Worm (Caenorhabditis elegans) whole organism, young adult: ENCODE results near the gene Y56A3A.16.
A peak's percentile ranks its signal among the peaks of the same experiment; 100 is the strongest.

Experiments used
- C06A6.2 ChIP-seq: fragments of 200-800 bp; sonication (Bioruptor generic); conservative IDR thresholded peaks from 2 replicates; pipeline ENCODE4 v1.3.6; 2022; ENCODE audit warnings: missing genetic modification characterization, missing compliant biosample characterization
- C17E4.6 ChIP-seq: fragments of 200-800 bp; sonication (Bioruptor generic); IDR thresholded peaks from 2 replicates; pipeline ENCODE4 v1.3.6; 2022; ENCODE audit warnings: missing genetic modification reagents, missing genetic modification characterization, missing compliant biosample characterization
- F23B12.7 ChIP-seq: sonication (generic microtip); optimal IDR thresholded peaks from 2 replicates; lab custom pipeline; 2017; ENCODE audit warnings: missing genetic modification characterization, mild to moderate bottlenecking, missing compliant biosample characterization, antibody characterized with exemption, moderate library complexity; ENCODE audit not compliant: insufficient read depth
- F37B4.10 ChIP-seq: fragments of 200-800 bp; sonication (Bioruptor generic); IDR thresholded peaks from 2 replicates; pipeline ENCODE4 v1.3.6; 2022; ENCODE audit warnings: missing genetic modification characterization, missing compliant biosample characterization
- F55B11.4 ChIP-seq: sonication (generic microtip); optimal IDR thresholded peaks from 2 replicates; lab custom pipeline; 2016; ENCODE audit warnings: missing compliant biosample characterization, missing genetic modification characterization, borderline replicate concordance; ENCODE audit not compliant: insufficient read depth
- F57A8.1 ChIP-seq: fragments of 200-800 bp; sonication (Bioruptor generic); optimal IDR thresholded peaks from 2 replicates; lab custom pipeline; 2018; ENCODE audit warnings: mild to moderate bottlenecking, missing genetic modification characterization, moderate library complexity, missing compliant biosample characterization
- K11D2.4 ChIP-seq: fragments of 200-800 bp; sonication (Bioruptor generic); IDR thresholded peaks from 2 replicates; pipeline ENCODE4 v1.3.6; 2022; ENCODE audit warnings: missing genetic modification reagents, missing genetic modification characterization, missing compliant biosample characterization
- K12H6.12 ChIP-seq: fragments of 200-800 bp; sonication (Bioruptor generic); optimal IDR thresholded peaks from 2 replicates; lab custom pipeline; 2018; ENCODE audit warnings: mild to moderate bottlenecking, missing genetic modification characterization, missing compliant biosample characterization
- Y53F4B.3 ChIP-seq: fragments of 200-800 bp; sonication (Bioruptor generic); IDR thresholded peaks from 2 replicates; pipeline ENCODE4 v1.3.6; 2022; ENCODE audit warnings: missing genetic modification reagents, missing genetic modification characterization, missing compliant biosample characterization
- Y53G8AR.9 ChIP-seq: fragments of 200-800 bp; sonication (Bioruptor generic); conservative IDR thresholded peaks from 2 replicates; pipeline ENCODE4 v1.3.6; 2022; ENCODE audit warnings: missing genetic modification reagents, missing genetic modification characterization, missing compliant biosample characterization
- Y67H2A.10 ChIP-seq: fragments of 200-800 bp; sonication (Bioruptor generic); conservative IDR thresholded peaks from 2 replicates; pipeline ENCODE4 v1.3.6; 2022; ENCODE audit warnings: missing genetic modification reagents, missing genetic modification characterization, missing compliant biosample characterization
- ZK185.1 ChIP-seq: sonication (generic microtip); optimal IDR thresholded peaks from 2 replicates; lab custom pipeline; 2016; ENCODE audit warnings: mild to moderate bottlenecking, missing genetic modification characterization, missing compliant biosample characterization; ENCODE audit not compliant: poor library complexity, severe bottlenecking
- aptf-2 ChIP-seq: fragments of 200-800 bp; sonication (Bioruptor generic); conservative IDR thresholded peaks from 2 replicates; pipeline ENCODE4 v1.3.6; 2022; ENCODE audit warnings: missing genetic modification reagents, missing genetic modification characterization, missing compliant biosample characterization
- aptf-3 ChIP-seq: fragments of 200-800 bp; sonication (Bioruptor generic); IDR thresholded peaks from 2 replicates; pipeline ENCODE4 v1.3.6; 2022; ENCODE audit warnings: missing genetic modification characterization, missing compliant biosample characterization
- bed-1 ChIP-seq: fragments of 200-800 bp; sonication (Bioruptor generic); IDR thresholded peaks from 2 replicates; pipeline ENCODE4 v1.3.6; 2022; ENCODE audit warnings: missing genetic modification reagents, missing genetic modification characterization, missing compliant biosample characterization
- ceh-100 ChIP-seq: fragments of 200-800 bp; sonication (Bioruptor generic); IDR thresholded peaks from 2 replicates; pipeline ENCODE4 v1.3.6; 2022; ENCODE audit warnings: missing genetic modification reagents, missing genetic modification characterization, missing compliant biosample characterization
- ceh-27 ChIP-seq: fragments of 200-800 bp; sonication (Bioruptor generic); optimal IDR thresholded peaks from 2 replicates; lab custom pipeline; 2018; ENCODE audit warnings: mild to moderate bottlenecking, missing genetic modification characterization, moderate library complexity, missing compliant biosample characterization
- ceh-40 ChIP-seq: fragments of 200-800 bp; sonication (Bioruptor generic); IDR thresholded peaks from 2 replicates; pipeline ENCODE4 v1.3.6; 2022; ENCODE audit warnings: missing genetic modification characterization, missing compliant biosample characterization
- ceh-79 ChIP-seq: sonication (generic microtip); optimal IDR thresholded peaks from 2 replicates; lab custom pipeline; 2017; ENCODE audit warnings: mild to moderate bottlenecking, missing genetic modification characterization, missing compliant biosample characterization
- chd-7 ChIP-seq: sonication (generic microtip); optimal IDR thresholded peaks from 2 replicates; lab custom pipeline; 2016; ENCODE audit warnings: mild to moderate bottlenecking, missing genetic modification characterization, moderate library complexity, missing compliant biosample characterization
- die-1 ChIP-seq: sonication (generic microtip); optimal IDR thresholded peaks from 2 replicates; lab custom pipeline; 2016; ENCODE audit warnings: missing genotype, mild to moderate bottlenecking, missing genetic modification characterization, missing compliant biosample characterization
- efl-1 ChIP-seq: fragments of 150-350 bp; optimal IDR thresholded peaks from 2 replicates; lab custom pipeline; 2014; ENCODE audit warnings: missing biosample characterization, missing genetic modification reagents, missing genetic modification characterization
- ets-4 ChIP-seq: fragments of 200-800 bp; sonication (Bioruptor generic); optimal IDR thresholded peaks from 2 replicates; lab custom pipeline; 2018; ENCODE audit warnings: mild to moderate bottlenecking, missing genetic modification characterization, missing compliant biosample characterization
- fkh-3 ChIP-seq: sonication (generic microtip); optimal IDR thresholded peaks from 2 replicates; lab custom pipeline; 2016; ENCODE audit warnings: mild to moderate bottlenecking, missing genetic modification characterization, missing compliant biosample characterization
- hlh-12 ChIP-seq: sonication (generic microtip); optimal IDR thresholded peaks from 2 replicates; lab custom pipeline; 2016; ENCODE audit warnings: missing genetic modification characterization, missing compliant biosample characterization
- hmg-1.2 ChIP-seq: fragments of 200-800 bp; sonication (Bioruptor generic); IDR thresholded peaks from 2 replicates; pipeline ENCODE4 v1.3.6; 2022; ENCODE audit warnings: missing genetic modification reagents, missing genetic modification characterization, missing compliant biosample characterization
- hsf-1 ChIP-seq: fragments of 200-800 bp; sonication (Bioruptor generic); IDR thresholded peaks from 2 replicates; pipeline ENCODE4 v1.3.6; 2022; ENCODE audit warnings: missing genetic modification reagents, missing genetic modification characterization, missing compliant biosample characterization
- lsy-27 ChIP-seq: sonication (generic microtip); optimal IDR thresholded peaks from 2 replicates; lab custom pipeline; 2017; ENCODE audit warnings: missing genetic modification characterization, mild to moderate bottlenecking, missing compliant biosample characterization, antibody characterized with exemption, missing genotype, borderline replicate concordance; ENCODE audit not compliant: insufficient read depth
- mes-4 ChIP-seq: sonication (generic microtip); optimal IDR thresholded peaks from 2 replicates; lab custom pipeline; 2016; ENCODE audit warnings: missing genotype, missing genetic modification characterization, missing compliant biosample characterization
- nhr-120 ChIP-seq: fragments of 200-800 bp; sonication (Bioruptor generic); IDR thresholded peaks from 2 replicates; pipeline ENCODE4 v1.3.6; 2022; ENCODE audit warnings: missing genetic modification characterization, missing compliant biosample characterization
- nhr-27 ChIP-seq: fragments of 200-800 bp; sonication (Bioruptor generic); optimal IDR thresholded peaks from 2 replicates; lab custom pipeline; 2018; ENCODE audit warnings: mild to moderate bottlenecking, missing genetic modification characterization, moderate library complexity, missing compliant biosample characterization
- nhr-80 ChIP-seq: sonication (generic microtip); optimal IDR thresholded peaks from 2 replicates; lab custom pipeline; 2016; ENCODE audit warnings: missing genetic modification characterization, missing compliant biosample characterization
- pha-4 ChIP-seq: fragments of 150-350 bp; sonication (generic microtip); optimal IDR thresholded peaks from 2 replicates; lab custom pipeline; 2014; ENCODE audit warnings: missing biosample characterization, missing genetic modification reagents, missing genetic modification characterization
- snpc-1.1 ChIP-seq: sonication (generic microtip); optimal IDR thresholded peaks from 2 replicates; lab custom pipeline; 2017; ENCODE audit warnings: missing genetic modification characterization, mild to moderate bottlenecking, missing compliant biosample characterization, antibody characterized with exemption, moderate library complexity, missing genotype, missing genetic modification reagents; ENCODE audit not compliant: insufficient read depth
- snpc-1.3 ChIP-seq: sonication (generic microtip); optimal IDR thresholded peaks from 2 replicates; lab custom pipeline; 2017; ENCODE audit warnings: missing genetic modification characterization, mild to moderate bottlenecking, missing compliant biosample characterization, antibody characterized with exemption, moderate library complexity, missing genotype, missing genetic modification reagents; ENCODE audit not compliant: insufficient read depth
- sptf-2 ChIP-seq: fragments of 200-800 bp; sonication (Bioruptor generic); optimal IDR thresholded peaks from 2 replicates; lab custom pipeline; 2018; ENCODE audit warnings: mild to moderate bottlenecking, missing genetic modification characterization, missing compliant biosample characterization
- tbp1 ChIP-seq: fragments of 200-800 bp; sonication (Bioruptor generic); optimal IDR thresholded peaks from 2 replicates; lab custom pipeline; 2018; ENCODE audit warnings: mild to moderate bottlenecking, missing genetic modification characterization, missing compliant biosample characterization
- tbx-9 ChIP-seq: sonication (generic microtip); optimal IDR thresholded peaks from 2 replicates; lab custom pipeline; 2016; ENCODE audit warnings: borderline replicate concordance, missing genetic modification characterization, inconsistent platforms, missing compliant biosample characterization
- unc-62 ChIP-seq: fragments of 150-350 bp; optimal IDR thresholded peaks from 2 replicates; lab custom pipeline; 2014; ENCODE audit warnings: missing biosample characterization, missing genetic modification reagents, missing genetic modification characterization
- zfh-2 ChIP-seq: fragments of 200-800 bp; sonication (Bioruptor generic); conservative IDR thresholded peaks from 2 replicates; pipeline ENCODE4 v1.3.6; 2022; ENCODE audit warnings: missing genetic modification reagents, missing genetic modification characterization, missing compliant biosample characterization
- ztf-18 ChIP-seq: sonication (generic microtip); optimal IDR thresholded peaks from 2 replicates; lab custom pipeline; 2016; ENCODE audit warnings: missing genotype, mild to moderate bottlenecking, missing genetic modification characterization, missing compliant biosample characterization
- ztf-22 ChIP-seq: fragments of 200-800 bp; sonication (Bioruptor generic); optimal IDR thresholded peaks from 2 replicates; lab custom pipeline; 2018; ENCODE audit warnings: mild to moderate bottlenecking, missing genetic modification characterization, moderate library complexity, missing compliant biosample characterization
- ztf-28 ChIP-seq: fragments of 200-800 bp; sonication (Bioruptor generic); IDR thresholded peaks from 2 replicates; pipeline ENCODE4 v1.3.6; 2022; ENCODE audit warnings: missing genetic modification reagents, missing genetic modification characterization, missing compliant biosample characterization
- ztf-3 ChIP-seq: fragments of 200-800 bp; sonication (Bioruptor generic); optimal IDR thresholded peaks from 2 replicates; lab custom pipeline; 2018; ENCODE audit warnings: mild to moderate bottlenecking, missing genetic modification characterization, missing compliant biosample characterization
- ztf-6 ChIP-seq: fragments of 200-800 bp; sonication (Bioruptor generic); IDR thresholded peaks from 2 replicates; pipeline ENCODE4 v1.3.6; 2022; ENCODE audit warnings: missing genetic modification reagents, missing genetic modification characterization, missing compliant biosample characterization

The Y56A3A.16 gene

ce11 chrIII:11923586-11923985 lies 9.5 kb upstream of the Y56A3A.16 start, which contains the start of gene nft-1:
Gene nft-1, plus strand, starts transcription at chrIII:11923886.
- TF ChIP-seq nhr-120 (GFP tag; lab: Robert Waterston, UW) (no peak), hlh-12 (no peak), hsf-1 (GFP tag; lab: Robert Waterston, UW) (no peak), ceh-79 (tag; lab: Kevin White, UChicago) (no peak), fkh-3 (no peak), aptf-3 (GFP tag; lab: Robert Waterston, UW) (no peak), Y53F4B.3 (GFP tag; lab: Robert Waterston, UW) (no peak), Y53G8AR.9 (GFP tag; lab: Robert Waterston, UW) (no peak), die-1 (no peak), F23B12.7 (tag; lab: Kevin White, UChicago) (no peak), nhr-27 (no peak), ztf-3 (GFP tag; lab: Kevin White, UChicago) (no peak), chd-7 (tag; lab: Kevin White, UChicago) (no peak), K12H6.12 (tag; lab: Kevin White, UChicago) (no peak), ztf-18 (no peak)

ce11 chrIII:11921658-11922098 lies 7.6 kb upstream of the Y56A3A.16 start, which contains the start of gene Y56A3A.22:
Gene Y56A3A.22, plus strand, starts transcription at chrIII:11921692.
- TF ChIP-seq chd-7 (tag; lab: Kevin White, UChicago) (peak; percentile 84), mes-4 (tag; lab: Kevin White, UChicago) (no peak), ceh-100 (GFP tag; lab: Robert Waterston, UW) (0 out of 2 replicates have a peak, but pooled peaks have one; percentile 26), snpc-1.3 (tag; lab: Kevin White, UChicago) (peak; percentile 32), tbx-9 (tag; lab: Kevin White, UChicago) (peak; percentile 56), C17E4.6 (GFP tag; lab: Robert Waterston, UW) (0 out of 2 replicates have a peak, but pooled peaks have one; percentile 50), ztf-18 (no peak), sptf-2 (no peak), fkh-3 (peak; percentile 38), ztf-6 (no peak), aptf-2 (GFP tag; lab: Robert Waterston, UW) (no peak), ztf-28 (GFP tag; lab: Robert Waterston, UW) (no peak), F37B4.10 (GFP tag; lab: Robert Waterston, UW) (no peak), snpc-1.1 (tag; lab: Kevin White, UChicago) (no peak), F57A8.1 (GFP tag; lab: Kevin White, UChicago) (no peak), F23B12.7 (tag; lab: Kevin White, UChicago) (no peak), unc-62 (GFP tag; lab: Kevin White, UChicago) (no peak), hmg-1.2 (GFP tag; lab: Robert Waterston, UW) (0 out of 2 replicates have a peak, but pooled peaks have one; percentile 18), tbp1 (GFP tag; lab: Kevin White, UChicago) (peak; percentile 28), ets-4 (GFP tag; lab: Kevin White, UChicago) (no peak), efl-1 (GFP tag; lab: Kevin White, UChicago) (no peak), Y53F4B.3 (GFP tag; lab: Robert Waterston, UW) (no peak), ztf-22 (GFP tag; lab: Kevin White, UChicago) (peak; percentile 22), bed-1 (GFP tag; lab: Robert Waterston, UW) (no peak), hsf-1 (GFP tag; lab: Robert Waterston, UW) (peak; percentile 74; the same call in 1 of the 2 replicates), ceh-40 (GFP tag; lab: Robert Waterston, UW) (no peak), ZK185.1 (tag; lab: Kevin White, UChicago) (no peak), pha-4 (tag; lab: Kevin White, UChicago) (no peak), C06A6.2 (no peak), Y67H2A.10 (no peak), F55B11.4 (no peak), aptf-3 (GFP tag; lab: Robert Waterston, UW) (peak; percentile 73; the same call in 1 of the 2 replicates), ceh-27 (no peak), K11D2.4 (GFP tag; lab: Robert Waterston, UW) (no peak), zfh-2 (0 out of 2 replicates have a peak, but pooled peaks have one; percentile 16), nhr-80 (tag; lab: Kevin White, UChicago) (no peak), lsy-27 (tag; lab: Kevin White, UChicago) (no peak)
